Fruit fly (Drosophila melanogaster): ENCODE results near the gene pns.
A peak's percentile ranks its signal among the peaks of the same experiment; 100 is the strongest.

pns gene

dm6 chr3L:1502086-1502893, 34.6 kb upstream of the pns start, which contains the start of the genes hfp and Psa (continued):
- TF ChIP-seq bbx (GFP tag; IDR thresholded peaks at IDR 0.05; ENCODE audit: partially characterized antibody) (peak; percentile 83), chm (GFP tag; IDR thresholded peaks at IDR 0.05) (no peak; the same call in 1 of the 2 replicates), Ets65A (GFP tag) (no peak), peb (GFP tag; IDR thresholded peaks at IDR 0.05) (no peak), Tbp (GFP tag; optimal IDR thresholded peaks at IDR 0.05) (no peak), CG13287 (GFP tag; IDR thresholded peaks at IDR 0.05; ENCODE audit: partially characterized antibody) (peak; percentile 84), ken (GFP tag; IDR thresholded peaks at IDR 0.05) (no peak), CG13624 (GFP tag; optimal IDR thresholded peaks at IDR 0.05) (peak; percentile 1), pfk (GFP tag; optimal IDR thresholded peaks at IDR 0.05) (peak; percentile 14), Mes4 (GFP tag; optimal IDR thresholded peaks at IDR 0.05) (no peak), CG12236 (GFP tag; optimal IDR thresholded peaks at IDR 0.05) (no peak), CG10267 (tag; optimal IDR thresholded peaks at IDR 0.05) (peak; percentile 40), danr (GFP tag; IDR thresholded peaks at IDR 0.05) (no peak), CG15269 (tag; optimal IDR thresholded peaks at IDR 0.05) (no peak), CG10431 (GFP tag; optimal IDR thresholded peaks at IDR 0.05) (no peak), Ssrp (tag; optimal IDR thresholded peaks at IDR 0.05) (no peak), Sox100B (GFP tag; optimal IDR thresholded peaks at IDR 0.05) (no peak), HLHmδ (GFP tag; optimal IDR thresholded peaks at IDR 0.05) (no peak), C15 (GFP tag; IDR thresholded peaks at IDR 0.05) (no peak), D19B (GFP tag; optimal IDR thresholded peaks at IDR 0.05) (no peak), CG17359 (tag; optimal IDR thresholded peaks at IDR 0.05) (no peak), trem (tag; optimal IDR thresholded peaks at IDR 0.05) (peak; percentile 54), CG8944 (GFP tag; optimal IDR thresholded peaks at IDR 0.05) (no peak), CG32767 (GFP tag; IDR thresholded peaks at IDR 0.05) (peak; percentile 67), shn (GFP tag; optimal IDR thresholded peaks at IDR 0.05) (no peak), CG17612 (GFP tag; IDR thresholded peaks at IDR 0.05) (no peak), sim (GFP tag; IDR thresholded peaks at IDR 0.05) (no peak), CG6689 (GFP tag; IDR thresholded peaks at IDR 0.05) (no peak), CG18011 (GFP tag; optimal IDR thresholded peaks at IDR 0.05) (no peak), vnd (GFP tag; IDR thresholded peaks at IDR 0.05; ENCODE audit: partially characterized antibody) (peak; percentile 66), ara (GFP tag; IDR thresholded peaks at IDR 0.05) (no peak), dpn (GFP tag; optimal IDR thresholded peaks at IDR 0.05) (no peak), ranshi (GFP tag; IDR thresholded peaks at IDR 0.05) (no peak), dati (GFP tag; IDR thresholded peaks at IDR 0.05) (no peak), PHDP (tag; optimal IDR thresholded peaks at IDR 0.05) (no peak), CG17186 (GFP tag; optimal IDR thresholded peaks at IDR 0.05) (no peak), cwo (GFP tag; optimal IDR thresholded peaks at IDR 0.05) (no peak), CG17829 (tag; optimal IDR thresholded peaks at IDR 0.05) (peak; percentile 32), CG8765 (GFP tag; IDR thresholded peaks at IDR 0.05) (no peak), Gug (GFP tag; IDR thresholded peaks at IDR 0.05) (no peak)

Data from whole organism, embryonic.